Worm (Caenorhabditis elegans): ENCODE measurements around the gene asps-1.

DNA sequence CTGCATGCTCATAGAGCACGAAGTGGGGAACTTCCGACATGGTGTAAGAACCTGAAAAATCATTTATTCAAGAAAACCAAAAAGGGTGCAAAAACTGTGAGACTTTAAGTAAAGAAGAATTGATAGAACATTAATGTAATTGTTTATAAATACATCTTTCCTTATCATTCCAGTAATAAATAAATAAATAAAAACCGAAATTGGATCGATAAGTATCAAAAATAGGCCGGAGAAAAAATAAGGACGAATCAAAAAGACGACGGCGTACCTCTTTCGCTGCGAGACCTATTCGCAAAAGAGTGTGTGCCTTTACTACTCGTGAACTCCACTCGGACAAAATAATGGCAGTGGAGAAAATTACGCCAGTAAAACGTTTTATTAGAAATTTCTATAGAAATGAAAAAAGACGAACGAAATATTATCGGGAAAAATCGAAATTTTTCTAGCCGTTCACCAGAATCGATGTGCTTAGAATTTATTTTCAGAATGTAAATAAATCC, 35.8 kb upstream of the asps-1 start, which contains the start of gene nol-56:
- no peak for TF ChIP-seq klf-2 (GFP tag; conservative IDR thresholded peaks at IDR 0.05)
- no peak for TF ChIP-seq ztf-23 (GFP tag; IDR thresholded peaks at IDR 0.05)
- no peak for TF ChIP-seq cog-1 (tag; optimal IDR thresholded peaks at IDR 0.05)
- TF ChIP-seq T22C8.4 (GFP tag; IDR thresholded peaks at IDR 0.05): no peak
- TF ChIP-seq tab-1 (GFP tag; IDR thresholded peaks at IDR 0.05): no peak
- TF ChIP-seq flt-1 (GFP tag; IDR thresholded peaks at IDR 0.05): no peak
- no peak for TF ChIP-seq med-1 (GFP tag; optimal IDR thresholded peaks at IDR 0.05; ENCODE audit: insufficient read depth)

Data from whole organism, midembryonic.